Worm (Caenorhabditis elegans): Measurements from ENCODE around the gene gpx-4.

DNA sequence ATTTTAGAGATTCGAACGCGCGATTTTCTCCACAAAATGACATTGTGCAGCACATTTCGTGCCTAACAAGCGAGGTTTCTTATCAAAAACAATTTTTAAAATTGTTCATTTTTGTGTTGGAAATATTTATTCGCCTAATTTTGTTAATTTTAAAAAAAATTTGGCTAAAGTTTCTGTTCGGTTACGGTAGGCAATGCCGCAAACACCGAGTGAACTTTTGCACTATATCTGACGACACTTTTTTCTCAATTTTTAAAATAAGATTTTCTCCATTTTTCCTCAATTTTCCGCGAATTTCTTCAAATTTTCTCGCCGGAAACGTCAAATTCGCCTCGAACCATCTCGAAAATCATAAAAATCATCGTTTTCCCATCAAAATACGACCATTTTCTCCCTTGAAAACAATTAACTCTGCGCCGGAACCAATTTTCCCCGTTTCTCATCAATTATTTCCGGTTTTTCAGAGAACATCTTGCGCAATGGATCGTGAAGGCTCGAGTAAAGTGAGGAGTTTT lies 8.2 kb downstream of the gpx-4 start, which contains the start of gene Y69A2AR.1:
- no peak for TF ChIP-seq dao-5 (tag; optimal IDR thresholded peaks at IDR 0.05)
- no peak for TF ChIP-seq W03F9.2 (tag; optimal IDR thresholded peaks at IDR 0.05)
